Worm (Caenorhabditis elegans) whole organism, late embryonic: ENCODE results near the gene F54H5.5.

ENCODE experiments used
- C38D4.7 ChIP-seq: fragments of 200-800 bp; sonication (Bioruptor generic); optimal IDR thresholded peaks from 2 replicates; lab custom pipeline; 2018; ENCODE audit warnings: mild to moderate bottlenecking, missing genetic modification characterization, moderate library complexity, missing compliant biosample characterization
- F13H6.1 ChIP-seq: sonication (generic microtip); optimal IDR thresholded peaks from 2 replicates; lab custom pipeline; 2016; ENCODE audit warnings: missing genetic modification characterization, missing compliant biosample characterization
- K02D7.2 ChIP-seq: sonication (generic microtip); optimal IDR thresholded peaks from 2 replicates; lab custom pipeline; 2017; ENCODE audit warnings: mild to moderate bottlenecking, missing genetic modification characterization, missing compliant biosample characterization
- K09A11.1 ChIP-seq: sonication (generic microtip); optimal IDR thresholded peaks from 2 replicates; lab custom pipeline; 2017; ENCODE audit warnings: antibody characterized with exemption, mild to moderate bottlenecking, missing genetic modification characterization, missing compliant biosample characterization; ENCODE audit not compliant: insufficient read depth
- T23F11.4 ChIP-seq: fragments of 200-800 bp; sonication (Bioruptor generic); optimal IDR thresholded peaks from 2 replicates; lab custom pipeline; 2018; ENCODE audit warnings: mild to moderate bottlenecking, missing genetic modification characterization, missing compliant biosample characterization
- ama-1 ChIP-seq: fragments of 150-350 bp; optimal IDR thresholded peaks from 2 replicates; lab custom pipeline; 2014
- ceh-14 ChIP-seq: sonication (generic microtip); optimal IDR thresholded peaks from 2 replicates; lab custom pipeline; 2016; ENCODE audit warnings: missing genotype, missing genetic modification characterization, missing compliant biosample characterization
- ceh-19 ChIP-seq: fragments of 200-800 bp; sonication (Bioruptor generic); optimal IDR thresholded peaks from 2 replicates; lab custom pipeline; 2018; ENCODE audit warnings: mild to moderate bottlenecking, missing genetic modification characterization, missing compliant biosample characterization
- ceh-22 ChIP-seq: sonication (generic microtip); optimal IDR thresholded peaks from 2 replicates; lab custom pipeline; 2017; ENCODE audit warnings: missing biosample characterization, missing genetic modification characterization
- ceh-24 ChIP-seq: sonication (generic microtip); optimal IDR thresholded peaks from 2 replicates; lab custom pipeline; 2016; ENCODE audit warnings: mild to moderate bottlenecking, missing genetic modification characterization, missing compliant biosample characterization
- ceh-34 ChIP-seq: sonication (generic microtip); optimal IDR thresholded peaks from 2 replicates; lab custom pipeline; 2016; ENCODE audit warnings: mild to moderate bottlenecking, missing genetic modification characterization, missing compliant biosample characterization
- ceh-48 ChIP-seq: sonication (generic microtip); optimal IDR thresholded peaks from 2 replicates; lab custom pipeline; 2016; ENCODE audit warnings: missing genetic modification characterization, inconsistent platforms, missing compliant biosample characterization
- ceh-6 ChIP-seq: fragments of 200-800 bp; sonication (Bioruptor generic); optimal IDR thresholded peaks from 2 replicates; lab custom pipeline; 2018; ENCODE audit warnings: mild to moderate bottlenecking, missing genetic modification characterization, missing compliant biosample characterization
- ceh-9 ChIP-seq: sonication (generic microtip); optimal IDR thresholded peaks from 2 replicates; lab custom pipeline; 2016; ENCODE audit warnings: mild to moderate bottlenecking, missing genetic modification characterization, inconsistent platforms, missing compliant biosample characterization
- che-1 ChIP-seq: sonication (generic microtip); optimal IDR thresholded peaks from 2 replicates; lab custom pipeline; 2016; ENCODE audit warnings: mild to moderate bottlenecking, missing genetic modification characterization, missing compliant biosample characterization
- dmd-4 ChIP-seq: sonication (generic microtip); optimal IDR thresholded peaks from 2 replicates; lab custom pipeline; 2016; ENCODE audit warnings: borderline replicate concordance, missing genetic modification characterization, missing compliant biosample characterization
- elt-4 ChIP-seq: sonication (generic microtip); optimal IDR thresholded peaks from 2 replicates; lab custom pipeline; 2016; ENCODE audit warnings: missing genetic modification characterization, missing compliant biosample characterization
- eyg-1 ChIP-seq: sonication (generic microtip); optimal IDR thresholded peaks from 2 replicates; lab custom pipeline; 2016; ENCODE audit warnings: missing genotype, missing genetic modification characterization, missing compliant biosample characterization
- fax-1 ChIP-seq: sonication (generic microtip); optimal IDR thresholded peaks from 2 replicates; lab custom pipeline; 2016; ENCODE audit warnings: missing genotype, missing genetic modification characterization, missing compliant biosample characterization
- fkh-10 ChIP-seq: fragments of 150-350 bp; optimal IDR thresholded peaks from 2 replicates; lab custom pipeline; 2014; ENCODE audit warnings: missing biosample characterization, missing genetic modification reagents, missing genetic modification characterization
- fkh-6 ChIP-seq: sonication (generic microtip); optimal IDR thresholded peaks from 2 replicates; lab custom pipeline; 2016; ENCODE audit warnings: missing genetic modification characterization, missing compliant biosample characterization
- gmeb-2 ChIP-seq: sonication (generic microtip); optimal IDR thresholded peaks from 2 replicates; lab custom pipeline; 2016; ENCODE audit warnings: missing genetic modification characterization, inconsistent platforms, missing compliant biosample characterization
- hlh-13 ChIP-seq: fragments of 200-800 bp; sonication (Bioruptor generic); optimal IDR thresholded peaks from 2 replicates; lab custom pipeline; 2018; ENCODE audit warnings: mild to moderate bottlenecking, missing genetic modification characterization, missing compliant biosample characterization
- hlh-15 ChIP-seq: sonication (generic microtip); optimal IDR thresholded peaks from 2 replicates; lab custom pipeline; 2016; ENCODE audit warnings: missing genetic modification characterization, missing compliant biosample characterization
- lim-6 ChIP-seq: sonication (generic microtip); optimal IDR thresholded peaks from 2 replicates; lab custom pipeline; 2016; ENCODE audit warnings: missing genetic modification characterization, missing compliant biosample characterization
- mec-3 ChIP-seq: sonication (generic microtip); optimal IDR thresholded peaks from 2 replicates; lab custom pipeline; 2016; ENCODE audit warnings: borderline replicate concordance, missing genetic modification characterization, missing compliant biosample characterization
- nfya-1 ChIP-seq: sonication (generic microtip); optimal IDR thresholded peaks from 2 replicates; lab custom pipeline; 2017; ENCODE audit warnings: missing genetic modification characterization, mild to moderate bottlenecking, missing compliant biosample characterization, antibody characterized with exemption, moderate library complexity
- nhr-11 ChIP-seq: fragments of 150-350 bp; optimal IDR thresholded peaks from 2 replicates; lab custom pipeline; 2014; ENCODE audit warnings: missing biosample characterization, missing genetic modification characterization
- odd-2 ChIP-seq: sonication (generic microtip); optimal IDR thresholded peaks from 2 replicates; lab custom pipeline; 2017; ENCODE audit warnings: antibody characterized with exemption, mild to moderate bottlenecking, missing genetic modification characterization, missing compliant biosample characterization
- pha-4 ChIP-seq: fragments of 150-350 bp; optimal IDR thresholded peaks from 2 replicates; lab custom pipeline; 2018; ENCODE audit warnings: missing biosample characterization, missing genetic modification reagents, missing genetic modification characterization
- rnt-1 ChIP-seq: sonication (generic microtip); optimal IDR thresholded peaks from 2 replicates; lab custom pipeline; 2016; ENCODE audit warnings: missing genetic modification characterization, missing compliant biosample characterization
- sdc-2 ChIP-seq: sonication (generic microtip); optimal IDR thresholded peaks from 2 replicates; lab custom pipeline; 2016; ENCODE audit warnings: missing genotype, missing genetic modification characterization, missing compliant biosample characterization
- sox-2 ChIP-seq: fragments of 200-800 bp; sonication (Bioruptor generic); IDR thresholded peaks from 2 replicates; pipeline ENCODE4 v1.3.6; 2022; ENCODE audit warnings: missing genetic modification reagents, missing genetic modification characterization, missing compliant biosample characterization
- tbx-7 ChIP-seq: sonication (generic microtip); optimal IDR thresholded peaks from 2 replicates; lab custom pipeline; 2016; ENCODE audit warnings: missing genotype, missing genetic modification characterization, missing compliant biosample characterization
- unc-3 ChIP-seq, 2 experiments: fragments of 200-800 bp in 1 of 2; sonication (Bioruptor generic) in 1 of 2; sonication (generic microtip) in 1 of 2; conservative IDR thresholded peaks in 1 of 2; optimal IDR thresholded peaks in 1 of 2; 2 replicates each; pipeline versions ENCODE4 v1.3.6 to Lab custom; 2016 to 2022; ENCODE audit warnings: missing compliant biosample characterization in 2 of 2, missing genetic modification characterization in 2 of 2, missing genetic modification reagents in 1 of 2
- unc-42 ChIP-seq: sonication (generic microtip); optimal IDR thresholded peaks from 2 replicates; lab custom pipeline; 2016; ENCODE audit warnings: missing genotype, missing genetic modification characterization, missing compliant biosample characterization
- unc-55 ChIP-seq: sonication (generic microtip); optimal IDR thresholded peaks from 2 replicates; lab custom pipeline; 2017; ENCODE audit warnings: missing biosample characterization, missing genetic modification reagents, missing genetic modification characterization
- unc-86 ChIP-seq: sonication (generic microtip); optimal IDR thresholded peaks from 2 replicates; lab custom pipeline; 2016; ENCODE audit warnings: missing genetic modification characterization, missing compliant biosample characterization

The F54H5.5 gene

DNA sequence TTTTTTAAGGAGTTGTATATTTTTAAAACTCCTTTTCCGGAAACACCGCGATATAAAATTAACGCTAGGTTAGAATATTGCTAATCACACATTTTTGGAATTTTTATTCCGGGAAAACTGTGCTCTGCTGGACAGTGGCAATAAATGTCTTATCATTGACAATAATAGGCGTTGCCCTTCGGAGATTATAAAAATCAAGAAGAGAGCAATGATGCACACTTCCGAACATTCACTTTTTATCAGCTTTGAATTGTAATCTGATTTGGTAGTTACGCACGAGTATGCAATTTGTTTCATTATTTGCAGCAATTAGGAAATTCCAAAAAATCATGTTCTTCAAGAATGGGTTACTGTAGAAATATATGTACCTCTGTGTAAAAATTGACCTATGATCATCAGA lies 10.9 kb downstream of the F54H5.5 start:
- no peak for TF ChIP-seq fkh-10 (GFP tag; lab: Kevin White, UChicago)
- no peak for TF ChIP-seq K02D7.2 (tag; lab: Kevin White, UChicago)
- no peak for TF ChIP-seq fax-1
- TF ChIP-seq T23F11.4 (GFP tag; lab: Kevin White, UChicago), result no peak
- no peak for TF ChIP-seq elt-4
- TF ChIP-seq unc-86 (tag; lab: Kevin White, UChicago), result no peak
- no peak for TF ChIP-seq nfya-1 (tag; lab: Kevin White, UChicago)
- TF ChIP-seq ceh-24 (tag; lab: Kevin White, UChicago), result no peak
- no peak for TF ChIP-seq unc-55 (GFP tag; lab: Kevin White, UChicago)
- TF ChIP-seq ceh-22 (tag; lab: Kevin White, UChicago), result no peak
- TF ChIP-seq sdc-2 (tag; lab: Kevin White, UChicago), result no peak
- no peak for TF ChIP-seq unc-42 (tag; lab: Kevin White, UChicago)
- TF ChIP-seq tbx-7, result no peak
- TF ChIP-seq nhr-11 (tag; lab: Kevin White, UChicago), result no peak
- no peak for TF ChIP-seq rnt-1 (tag; lab: Kevin White, UChicago)
- no peak for TF ChIP-seq che-1 (tag; lab: Kevin White, UChicago)
- TF ChIP-seq, all 69 proteins: peak for 0

DNA sequence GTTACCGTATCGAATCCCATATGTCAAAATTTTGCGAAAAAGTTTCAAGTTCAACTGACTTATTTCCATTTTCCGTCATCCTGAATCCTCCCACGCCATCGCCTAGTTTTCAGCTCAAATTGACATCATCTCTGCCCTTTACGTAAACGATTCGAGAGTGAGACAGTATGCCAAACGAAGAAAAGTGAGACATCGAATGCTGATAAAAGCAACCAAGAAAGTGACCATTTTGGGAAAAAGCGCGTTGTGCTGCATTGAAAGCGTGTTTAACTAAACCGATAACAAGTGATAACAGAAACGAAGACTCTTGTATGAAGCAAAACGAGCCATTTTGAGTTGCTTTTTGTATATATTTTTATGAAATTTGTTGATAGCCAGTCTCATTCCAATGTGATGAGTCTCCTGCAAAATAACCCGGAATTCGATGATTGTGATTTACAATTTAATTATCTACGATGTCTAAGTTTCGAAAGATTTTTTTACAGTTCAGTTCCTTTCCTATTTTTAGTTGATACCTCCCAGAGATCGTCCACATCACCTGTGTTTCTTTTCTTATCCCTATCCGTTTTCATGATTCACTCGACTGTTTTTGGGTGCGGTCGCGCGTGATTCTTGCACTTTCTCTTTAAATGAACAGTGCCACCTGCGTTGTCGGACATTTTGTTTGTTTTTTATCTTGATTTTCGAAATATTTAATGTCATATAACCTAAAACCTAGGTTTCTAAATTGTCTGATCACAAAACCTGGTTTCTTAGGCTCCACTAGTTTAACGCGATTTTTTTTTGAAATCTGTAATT lies 11.7 kb downstream of the F54H5.5 start:
- TF ChIP-seq ceh-9 (tag; lab: Kevin White, UChicago), result no peak
- TF ChIP-seq rnt-1 (tag; lab: Kevin White, UChicago), result no peak
- TF ChIP-seq unc-3 (GFP tag; conservative IDR thresholded peaks at IDR 0.05; lab: Robert Waterston, UW), result no peak
- no peak for TF ChIP-seq unc-3 (tag; optimal IDR thresholded peaks at IDR 0.05; lab: Kevin White, UChicago)
- TF ChIP-seq ceh-6, result no peak
- no peak for TF ChIP-seq gmeb-2
- TF ChIP-seq lim-6 (tag; lab: Kevin White, UChicago), result no peak
- no peak for TF ChIP-seq fkh-6 (tag; lab: Kevin White, UChicago)
- TF ChIP-seq odd-2, result no peak
- no peak for TF ChIP-seq ceh-48 (tag; lab: Kevin White, UChicago)
- TF ChIP-seq T23F11.4 (GFP tag; lab: Kevin White, UChicago), result no peak
- TF ChIP-seq F13H6.1 (tag; lab: Kevin White, UChicago), result no peak
- TF ChIP-seq ceh-34, result no peak
- TF ChIP-seq che-1 (tag; lab: Kevin White, UChicago), result no peak
- no peak for TF ChIP-seq hlh-15 (tag; lab: Kevin White, UChicago)
- no peak for TF ChIP-seq ama-1 (lab: Kevin White, UChicago)
- TF ChIP-seq, all 69 proteins: peak for 0

DNA sequence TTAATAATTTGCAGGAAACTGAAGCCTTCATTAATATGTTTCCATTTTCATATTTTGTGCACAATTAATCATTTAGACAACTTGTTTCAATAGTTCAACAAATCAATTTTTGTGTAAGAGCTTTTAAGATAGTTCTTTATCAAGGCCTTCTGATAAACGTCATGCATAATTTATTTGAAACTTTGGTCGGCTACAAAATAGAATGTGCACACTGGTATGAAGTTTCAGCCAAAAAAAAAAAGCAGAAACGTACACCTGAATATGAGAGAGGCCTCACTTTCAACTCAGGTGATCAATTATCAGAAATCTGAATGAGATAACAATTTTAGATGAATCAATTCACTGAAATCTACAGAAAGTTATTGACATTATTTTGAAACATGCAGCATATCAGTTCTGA lies 12.6 kb downstream of the F54H5.5 start:
- no peak for TF ChIP-seq ceh-6
- TF ChIP-seq tbx-7, result no peak

DNA sequence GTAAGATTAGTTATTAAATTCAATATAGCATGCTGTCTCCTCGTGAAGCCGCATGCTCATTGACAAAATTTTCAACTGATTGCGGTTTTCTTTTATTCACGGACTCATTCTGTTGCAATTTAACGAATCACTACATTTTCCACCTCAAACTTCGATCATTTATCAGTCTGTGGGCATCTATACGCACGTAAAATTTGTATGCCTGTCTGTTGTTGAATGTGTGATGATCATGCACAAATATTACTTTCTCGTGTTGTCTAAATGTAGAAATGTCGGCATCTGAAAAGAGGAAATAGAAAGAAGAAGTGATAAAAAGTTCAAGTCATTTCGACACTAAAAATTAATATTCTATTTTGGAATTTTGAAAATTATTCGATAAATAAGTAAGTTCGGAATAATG lies 14.5 kb downstream of the F54H5.5 start:
- TF ChIP-seq eyg-1 (tag; lab: Kevin White, UChicago) (no peak), ceh-14 (tag; lab: Kevin White, UChicago) (no peak), fkh-10 (GFP tag; lab: Kevin White, UChicago) (no peak), unc-3 (GFP tag; conservative IDR thresholded peaks at IDR 0.05; lab: Robert Waterston, UW) (no peak), unc-3 (tag; optimal IDR thresholded peaks at IDR 0.05; lab: Kevin White, UChicago) (no peak), K09A11.1 (no peak), ceh-19 (GFP tag; lab: Kevin White, UChicago) (no peak), unc-42 (tag; lab: Kevin White, UChicago) (no peak), hlh-13 (no peak), tbx-7 (no peak), dmd-4 (tag; lab: Kevin White, UChicago) (no peak), mec-3 (tag; lab: Kevin White, UChicago) (no peak), C38D4.7 (GFP tag; lab: Kevin White, UChicago) (no peak), rnt-1 (tag; lab: Kevin White, UChicago) (no peak), pha-4 (no peak), sox-2 (no peak), fkh-6 (tag; lab: Kevin White, UChicago) (no peak)
